Worm (Caenorhabditis elegans) whole organism, late embryonic: ENCODE data around the gene ltah-1.1.

ENCODE experiments used
- Y22D7AL.16 ChIP-seq: sonication (generic microtip); optimal IDR thresholded peaks from 2 replicates; lab custom pipeline; 2016; ENCODE audit warnings: missing genetic modification characterization, missing compliant biosample characterization
- ama-1 ChIP-seq: fragments of 150-350 bp; optimal IDR thresholded peaks from 2 replicates; lab custom pipeline; 2014
- ceh-22 ChIP-seq: sonication (generic microtip); optimal IDR thresholded peaks from 2 replicates; lab custom pipeline; 2017; ENCODE audit warnings: missing biosample characterization, missing genetic modification characterization
- dve-1 ChIP-seq: sonication (generic microtip); optimal IDR thresholded peaks from 2 replicates; lab custom pipeline; 2017; ENCODE audit warnings: antibody characterized with exemption, mild to moderate bottlenecking, missing genetic modification characterization, missing compliant biosample characterization
- elt-2 ChIP-seq: sonication (generic microtip); optimal IDR thresholded peaks from 2 replicates; lab custom pipeline; 2016; ENCODE audit warnings: missing genetic modification reagents, missing genetic modification characterization, missing compliant biosample characterization
- hlh-8 ChIP-seq: sonication (generic microtip); optimal IDR thresholded peaks from 2 replicates; lab custom pipeline; 2016; ENCODE audit warnings: missing genotype, missing genetic modification characterization, missing compliant biosample characterization
- nfya-1 ChIP-seq: sonication (generic microtip); optimal IDR thresholded peaks from 2 replicates; lab custom pipeline; 2017; ENCODE audit warnings: missing genetic modification characterization, mild to moderate bottlenecking, missing compliant biosample characterization, antibody characterized with exemption, moderate library complexity
- nhr-232 ChIP-seq: sonication (generic microtip); optimal IDR thresholded peaks from 2 replicates; lab custom pipeline; 2016; ENCODE audit warnings: missing genetic modification characterization, missing compliant biosample characterization
- pha-4 ChIP-seq: fragments of 150-350 bp; optimal IDR thresholded peaks from 2 replicates; lab custom pipeline; 2018; ENCODE audit warnings: missing biosample characterization, missing genetic modification reagents, missing genetic modification characterization
- sox-4 ChIP-seq: sonication (generic microtip); optimal IDR thresholded peaks from 2 replicates; lab custom pipeline; 2017; ENCODE audit warnings: mild to moderate bottlenecking, missing genetic modification characterization, inconsistent platforms, missing compliant biosample characterization

ce11 chrIV:12282873-12283272 lies 3.5 kb downstream of the ltah-1.1 start, which contains the start of gene hpo-12:
- TF ChIP-seq ama-1 (no peak), Y22D7AL.16 (tag; lab: Kevin White, UChicago) (no peak), sox-4 (tag; lab: Kevin White, UChicago) (no peak), dve-1 (tag; lab: Kevin White, UChicago) (no peak), elt-2 (tag; lab: Kevin White, UChicago) (no peak), nhr-232 (tag; lab: Kevin White, UChicago) (no peak), nfya-1 (tag; lab: Kevin White, UChicago) (no peak), pha-4 (tag; lab: Kevin White, UChicago) (no peak), ceh-22 (tag; lab: Kevin White, UChicago) (no peak), hlh-8 (tag; lab: Kevin White, UChicago) (no peak)
